Fruit fly (Drosophila melanogaster) whole organism, prepupa: Measurements from ENCODE around the gene Mst87F.
A peak's percentile ranks its signal among the peaks of the same experiment; 100 is the strongest.

Source experiments
- Blimp-1 ChIP-seq: fragments of 200-800 bp; sonication (Bioruptor generic); optimal IDR thresholded peaks from 3 replicates; lab custom pipeline; 2017; ENCODE audit warnings: missing biosample characterization, missing genetic modification characterization, mild to moderate bottlenecking, moderate library complexity, missing genetic modification reagents
- CG10631 ChIP-seq: fragments of 200-800 bp; sonication (Bioruptor generic); optimal IDR thresholded peaks from 2 replicates; lab custom pipeline; 2016; ENCODE audit warnings: missing biosample characterization, missing genetic modification characterization
- CG10669 ChIP-seq: fragments of 200-800 bp; sonication (Bioruptor generic); optimal IDR thresholded peaks from 3 replicates; lab custom pipeline; 2018; ENCODE audit warnings: missing biosample characterization, mild to moderate bottlenecking, missing genetic modification characterization, moderate library complexity
- CG11294 ChIP-seq: fragments of 200-800 bp; sonication (Bioruptor generic); IDR thresholded peaks from 2 replicates; pipeline ENCODE4 v1.3.6; 2022; ENCODE audit warnings: missing biosample characterization, missing genetic modification characterization
- CG11762 ChIP-seq: fragments of 200-800 bp; sonication (Bioruptor generic); optimal IDR thresholded peaks from 3 replicates; lab custom pipeline; 2016; ENCODE audit warnings: missing biosample characterization, missing genetic modification characterization; ENCODE audit not compliant: insufficient read depth
- CG11902 ChIP-seq: fragments of 200-800 bp; sonication (Bioruptor generic); optimal IDR thresholded peaks from 3 replicates; lab custom pipeline; 2016; ENCODE audit warnings: missing biosample characterization, missing genetic modification characterization
- CG15336 ChIP-seq: fragments of 200-800 bp; sonication (Bioruptor generic); IDR thresholded peaks from 2 replicates; pipeline ENCODE4 v1.3.6; 2022; ENCODE audit warnings: missing biosample characterization, missing genetic modification characterization
- CG16779 ChIP-seq: fragments of 200-800 bp; sonication (Bioruptor generic); optimal IDR thresholded peaks from 3 replicates; lab custom pipeline; 2017; ENCODE audit warnings: missing biosample characterization, mild to moderate bottlenecking, missing genetic modification characterization
- CG3032 ChIP-seq: fragments of 200-800 bp; optimal IDR thresholded peaks from 2 replicates; lab custom pipeline; 2019; ENCODE audit warnings: missing biosample characterization, mild to moderate bottlenecking, missing genetic modification characterization, moderate library complexity
- CG32006 ChIP-seq: fragments of 200-800 bp; sonication (Bioruptor generic); optimal IDR thresholded peaks from 3 replicates; lab custom pipeline; 2017; ENCODE audit warnings: missing biosample characterization, mild to moderate bottlenecking, missing genetic modification characterization
- CG34406 ChIP-seq: fragments of 200-800 bp; sonication (Bioruptor generic); optimal IDR thresholded peaks from 3 replicates; lab custom pipeline; 2016; ENCODE audit warnings: missing biosample characterization, missing genetic modification characterization
- CG3919 ChIP-seq: fragments of 200-800 bp; sonication (Bioruptor generic); optimal IDR thresholded peaks from 3 replicates; lab custom pipeline; 2016; ENCODE audit warnings: missing biosample characterization, missing genetic modification characterization
- CG4318 ChIP-seq: fragments of 200-800 bp; sonication (Bioruptor generic); optimal IDR thresholded peaks from 3 replicates; lab custom pipeline; 2017; ENCODE audit warnings: missing biosample characterization, mild to moderate bottlenecking, missing genetic modification characterization
- CG6163 ChIP-seq: fragments of 200-800 bp; sonication (Bioruptor generic); IDR thresholded peaks from 3 replicates; pipeline ENCODE4 v1.3.6; 2022; ENCODE audit warnings: missing biosample characterization, missing genetic modification characterization
- CG6276 ChIP-seq: fragments of 200-800 bp; sonication (Bioruptor generic); optimal IDR thresholded peaks from 2 replicates; lab custom pipeline; 2017; ENCODE audit warnings: missing biosample characterization, mild to moderate bottlenecking, missing genetic modification characterization
- CG6808 ChIP-seq: fragments of 200-800 bp; sonication (Bioruptor generic); optimal IDR thresholded peaks from 3 replicates; lab custom pipeline; 2017; ENCODE audit warnings: missing biosample characterization, missing genetic modification characterization, mild to moderate bottlenecking, moderate library complexity, missing genetic modification reagents
- CG6854 ChIP-seq: fragments of 200-800 bp; sonication (Bioruptor generic); optimal IDR thresholded peaks from 2 replicates; lab custom pipeline; 2017; ENCODE audit warnings: missing biosample characterization, mild to moderate bottlenecking, missing genetic modification characterization
- CG7368 ChIP-seq: fragments of 200-800 bp; sonication (Bioruptor generic); optimal IDR thresholded peaks from 3 replicates; lab custom pipeline; 2016; ENCODE audit warnings: missing biosample characterization, missing genetic modification characterization
- CG8119 ChIP-seq: fragments of 200-800 bp; sonication (Bioruptor generic); IDR thresholded peaks from 3 replicates; pipeline ENCODE4 v1.3.6; 2022; ENCODE audit warnings: missing biosample characterization, missing genetic modification characterization
- CG8319 ChIP-seq: fragments of 200-800 bp; sonication (Bioruptor generic); optimal IDR thresholded peaks from 3 replicates; lab custom pipeline; 2016; ENCODE audit warnings: missing biosample characterization, missing genetic modification characterization
- CG8632 ChIP-seq: fragments of 200-800 bp; sonication (Bioruptor generic); optimal IDR thresholded peaks from 3 replicates; lab custom pipeline; 2016; ENCODE audit warnings: missing biosample characterization, missing genetic modification characterization
- Eip78C ChIP-seq: fragments of 200-800 bp; sonication (Bioruptor generic); peaks from one replicate; lab custom pipeline; 2016; ENCODE audit warnings: missing biosample characterization, missing genetic modification characterization
- Eip93F ChIP-seq: fragments of 200-800 bp; sonication (Bioruptor generic); optimal IDR thresholded peaks from 2 replicates; lab custom pipeline; 2016; ENCODE audit warnings: missing biosample characterization, mild to moderate bottlenecking, missing genetic modification characterization
- Ets21C ChIP-seq: fragments of 200-800 bp; sonication (Bioruptor generic); optimal IDR thresholded peaks from 3 replicates; lab custom pipeline; 2016; ENCODE audit warnings: missing biosample characterization, missing genetic modification characterization
- Ets96B ChIP-seq: fragments of 200-800 bp; optimal IDR thresholded peaks from 2 replicates; lab custom pipeline; 2019; ENCODE audit warnings: missing biosample characterization, mild to moderate bottlenecking, missing genetic modification characterization, moderate library complexity
- Hr38 ChIP-seq: sonication (Bioruptor generic); optimal IDR thresholded peaks from 2 replicates; lab custom pipeline; 2016; ENCODE audit warnings: missing biosample characterization, missing genetic modification characterization
- Hr39 ChIP-seq: fragments of 200-800 bp; sonication (Bioruptor generic); optimal IDR thresholded peaks from 2 replicates; lab custom pipeline; 2016; ENCODE audit warnings: missing biosample characterization, missing genetic modification characterization
- Hr4 ChIP-seq: fragments of 200-800 bp; sonication (Bioruptor generic); optimal IDR thresholded peaks from 3 replicates; lab custom pipeline; 2016; ENCODE audit warnings: missing biosample characterization, missing genetic modification characterization
- Lpt ChIP-seq: fragments of 200-800 bp; sonication (Bioruptor generic); optimal IDR thresholded peaks from 3 replicates; lab custom pipeline; 2016; ENCODE audit warnings: missing biosample characterization, missing genetic modification characterization
- Met ChIP-seq: fragments of 200-800 bp; sonication (Bioruptor generic); optimal IDR thresholded peaks from 3 replicates; lab custom pipeline; 2016; ENCODE audit warnings: missing biosample characterization, missing genetic modification characterization
- OdsH ChIP-seq: fragments of 200-800 bp; sonication (Bioruptor generic); optimal IDR thresholded peaks from 3 replicates; lab custom pipeline; 2016; ENCODE audit warnings: missing biosample characterization, missing genetic modification characterization
- Smox ChIP-seq: fragments of 200-800 bp; sonication (Bioruptor generic); optimal IDR thresholded peaks from 3 replicates; lab custom pipeline; 2016; ENCODE audit warnings: missing biosample characterization, missing genetic modification characterization
- Sox15 ChIP-seq: fragments of 200-800 bp; sonication (Bioruptor generic); optimal IDR thresholded peaks from 3 replicates; lab custom pipeline; 2016; ENCODE audit warnings: missing biosample characterization, missing genetic modification characterization
- achi ChIP-seq: fragments of 200-800 bp; sonication (Bioruptor generic); optimal IDR thresholded peaks from 3 replicates; lab custom pipeline; 2016; ENCODE audit warnings: missing biosample characterization, missing genetic modification characterization
- acj6 ChIP-seq: fragments of 200-800 bp; sonication (Bioruptor generic); optimal IDR thresholded peaks from 3 replicates; lab custom pipeline; 2016; ENCODE audit warnings: missing biosample characterization, missing genetic modification characterization
- dsx ChIP-seq: fragments of 200-800 bp; optimal IDR thresholded peaks from 3 replicates; lab custom pipeline; 2019; ENCODE audit warnings: missing biosample characterization, mild to moderate bottlenecking, missing genetic modification characterization, moderate library complexity; ENCODE audit not compliant: poor library complexity, severe bottlenecking
- eg ChIP-seq: fragments of 200-800 bp; sonication (Bioruptor generic); IDR thresholded peaks from 3 replicates; pipeline ENCODE4 v1.3.6; 2022; ENCODE audit warnings: missing biosample characterization, missing genetic modification characterization
- esn ChIP-seq: fragments of 200-800 bp; sonication (Bioruptor generic); optimal IDR thresholded peaks from 2 replicates; lab custom pipeline; 2016; ENCODE audit warnings: missing biosample characterization, mild to moderate bottlenecking, missing genetic modification characterization, moderate library complexity
- lz ChIP-seq: fragments of 200-800 bp; sonication (Bioruptor generic); optimal IDR thresholded peaks from 3 replicates; lab custom pipeline; 2016; ENCODE audit warnings: missing biosample characterization, missing genetic modification characterization
- net ChIP-seq: fragments of 200-800 bp; sonication (Bioruptor generic); optimal IDR thresholded peaks from 3 replicates; lab custom pipeline; 2016; ENCODE audit warnings: missing biosample characterization, missing genetic modification characterization
- pdm3 ChIP-seq: fragments of 200-800 bp; sonication (Bioruptor generic); optimal IDR thresholded peaks from 3 replicates; lab custom pipeline; 2016; ENCODE audit warnings: missing biosample characterization, missing genetic modification characterization
- salr ChIP-seq, 2 experiments: fragments of 200-800 bp; sonication (Bioruptor generic); optimal IDR thresholded peaks; 3 replicates each; lab custom pipeline; 2016 to 2018; ENCODE audit warnings: missing biosample characterization in 2 of 2, missing genetic modification characterization in 2 of 2, mild to moderate bottlenecking in 1 of 2
- spab ChIP-seq: fragments of 200-800 bp; sonication (Bioruptor generic); optimal IDR thresholded peaks from 2 replicates; lab custom pipeline; 2017; ENCODE audit warnings: missing biosample characterization, mild to moderate bottlenecking, missing genetic modification characterization, missing genetic modification reagents
- ss ChIP-seq, 2 experiments: fragments of 200-800 bp; sonication (Bioruptor generic); optimal IDR thresholded peaks; 2 replicates in 1 of 2; 3 replicates in 1 of 2; lab custom pipeline; 2017 to 2018; ENCODE audit warnings: mild to moderate bottlenecking in 2 of 2, missing biosample characterization in 2 of 2, missing genetic modification characterization in 2 of 2, moderate library complexity in 1 of 2
- topi ChIP-seq: fragments of 200-800 bp; sonication (Bioruptor generic); optimal IDR thresholded peaks from 3 replicates; lab custom pipeline; 2016; ENCODE audit warnings: missing biosample characterization, missing genetic modification characterization

Mst87F gene

dm6 chr3R:13843611-13844010 is 15.8 kb upstream of the Mst87F start (continued):
- peak; percentile 49 for TF ChIP-seq Met (GFP tag; lab: Kevin White, UChicago)
- TF ChIP-seq CG10631, result peak; percentile 39
- peak; percentile 49 for TF ChIP-seq Ets96B (tag; lab: Kevin White, UChicago)
- TF ChIP-seq eg (GFP tag; lab: Robert Waterston, UW), result peak; percentile 61; the same call in 2 of the 3 replicates
- peak; percentile 62 for TF ChIP-seq CG3919 (GFP tag; lab: Kevin White, UChicago)
- TF ChIP-seq topi (GFP tag; lab: Kevin White, UChicago), result peak; percentile 47
- peak; percentile 31 for TF ChIP-seq CG11762 (GFP tag; lab: Kevin White, UChicago)
- TF ChIP-seq Hr39, result no peak
- TF ChIP-seq achi (GFP tag; lab: Kevin White, UChicago), result peak; percentile 57
- TF ChIP-seq CG8319 (GFP tag; lab: Kevin White, UChicago), result no peak
- no peak for TF ChIP-seq Ets21C (GFP tag; lab: Kevin White, UChicago)
- peak; percentile 4 for TF ChIP-seq lz (GFP tag; lab: Kevin White, UChicago)
- peak in 1 of 2 experiments; percentile 26 for TF ChIP-seq salr (GFP tag; optimal IDR thresholded peaks at IDR 0.05; lab: Kevin White, UChicago)
- peak; percentile 28 for TF ChIP-seq Lpt (GFP tag; lab: Kevin White, UChicago)
- TF ChIP-seq CG11294 (GFP tag; lab: Robert Waterston, UW), result 0 out of 2 replicates have a peak, but pooled peaks have one; percentile 37
- TF ChIP-seq CG8632 (GFP tag; lab: Kevin White, UChicago), result peak; percentile 10
- TF ChIP-seq ss (GFP tag; optimal IDR thresholded peaks at IDR 0.05; lab: Kevin White, UChicago), result no peak
- peak; percentile 26 for TF ChIP-seq spab (GFP tag; lab: Kevin White, UChicago)
- peak; percentile 48 for TF ChIP-seq acj6 (GFP tag; lab: Kevin White, UChicago)

dm6 chr3R:13842532-13842931 is 14.7 kb upstream of the Mst87F start:
- no peak for TF ChIP-seq acj6 (GFP tag; lab: Kevin White, UChicago)
- TF ChIP-seq Eip78C (GFP tag; lab: Kevin White, UChicago), result peak; percentile 1

- no peak for TF ChIP-seq CG6276 (GFP tag; lab: Kevin White, UChicago)
- peak; percentile 22 for TF ChIP-seq Hr39
- peak; percentile 78 for TF ChIP-seq dsx (GFP tag; lab: Kevin White, UChicago)
- peak; percentile 42 for TF ChIP-seq Hr4
- peak; percentile 13 for TF ChIP-seq Ets21C (GFP tag; lab: Kevin White, UChicago)
- TF ChIP-seq pdm3 (GFP tag; lab: Kevin White, UChicago), result peak; percentile 64
- TF ChIP-seq OdsH (GFP tag; lab: Kevin White, UChicago), result peak; percentile 52
- TF ChIP-seq CG3919 (GFP tag; lab: Kevin White, UChicago), result peak; percentile 69
- peak; percentile 68 for TF ChIP-seq CG8119
- no peak for TF ChIP-seq CG8319 (GFP tag; lab: Kevin White, UChicago)
- TF ChIP-seq CG15336 (GFP tag; lab: Robert Waterston, UW), result peak; percentile 65
- peak; percentile 64 for TF ChIP-seq acj6 (GFP tag; lab: Kevin White, UChicago)
- TF ChIP-seq Eip93F (GFP tag; lab: Kevin White, UChicago), result no peak
- no peak for TF ChIP-seq CG11902 (GFP tag; lab: Kevin White, UChicago)
- peak; percentile 54 for TF ChIP-seq net
- TF ChIP-seq CG7368 (GFP tag; lab: Kevin White, UChicago), result peak; percentile 30
- peak; percentile 7 for TF ChIP-seq CG16779 (tag; lab: Kevin White, UChicago)
- TF ChIP-seq Sox15 (GFP tag; lab: Kevin White, UChicago), result peak; percentile 28
- peak; percentile 25 for TF ChIP-seq CG4318
- peak; percentile 71 for TF ChIP-seq CG6808 (GFP tag; lab: Kevin White, UChicago)
- TF ChIP-seq Smox (GFP tag; lab: Kevin White, UChicago), result peak; percentile 48
- TF ChIP-seq Hr38 (GFP tag; lab: Kevin White, UChicago), result no peak
- TF ChIP-seq CG3032 (tag; lab: Kevin White, UChicago), result peak; percentile 63
- peak; percentile 22 for TF ChIP-seq CG34406 (GFP tag; lab: Kevin White, UChicago)
- no peak for TF ChIP-seq CG11294 (GFP tag; lab: Robert Waterston, UW)
- TF ChIP-seq Ets96B (tag; lab: Kevin White, UChicago), result peak; percentile 76
- peak; percentile 57 for TF ChIP-seq CG32006 (GFP tag; lab: Kevin White, UChicago)
- no peak for TF ChIP-seq CG6854 (GFP tag; lab: Kevin White, UChicago)
- TF ChIP-seq CG6163, result peak; percentile 84
- TF ChIP-seq CG10669 (GFP tag; lab: Kevin White, UChicago), result peak; percentile 46
- TF ChIP-seq topi (GFP tag; lab: Kevin White, UChicago), result peak; percentile 52
- TF ChIP-seq ss (GFP tag; optimal IDR thresholded peaks at IDR 0.05; lab: Kevin White, UChicago), result peak; percentile 82 to 84
- TF ChIP-seq Eip78C (GFP tag; lab: Kevin White, UChicago), result peak; percentile 91
- TF ChIP-seq CG10631, result peak; percentile 68
- TF ChIP-seq esn, result peak; percentile 62
- peak; percentile 22 to 34 for TF ChIP-seq salr (GFP tag; optimal IDR thresholded peaks at IDR 0.05; lab: Kevin White, UChicago)
- no peak for TF ChIP-seq Blimp-1 (GFP tag; lab: Kevin White, UChicago)
Measured at dm6 chr3R:13840956-13841355, 13.1 kb upstream of the Mst87F start.
